Worm (Caenorhabditis elegans): ENCODE measurements around the gene C44F1.1.

Gene C44F1.1

ce11 chrIII:3800240-3800933 lies 35.0 kb upstream of the C44F1.1 start, which contains the start of gene mtm-3:
TSS of gene mtm-3 (minus strand) at chrIII:3800467.
- TF ChIP-seq nhr-76 (tag; optimal IDR thresholded peaks at IDR 0.05): no peak

ce11 chrIII:3799213-3799612 lies 33.9 kb upstream of the C44F1.1 start:
- peak; percentile 2 for TF ChIP-seq unc-120 (tag; optimal IDR thresholded peaks at IDR 0.05; ENCODE audit: poor library complexity, severe bottlenecking)
- TF ChIP-seq ham-2 (GFP tag; optimal IDR thresholded peaks at IDR 0.05): no peak

- TF ChIP-seq blmp-1 (tag; optimal IDR thresholded peaks at IDR 0.05) (no peak), ztf-11 (tag; optimal IDR thresholded peaks at IDR 0.05) (no peak), sem-2 (GFP tag; optimal IDR thresholded peaks at IDR 0.05) (no peak), ces-1 (GFP tag; optimal IDR thresholded peaks at IDR 0.05) (no peak), snpc-4 (tag; optimal IDR thresholded peaks at IDR 0.05) (no peak), nhr-2 (tag; optimal IDR thresholded peaks at IDR 0.05) (no peak), unc-62 (GFP tag; optimal IDR thresholded peaks at IDR 0.05) (no peak), M03D4.4 (tag; optimal IDR thresholded peaks at IDR 0.05) (no peak), mls-2 (tag; optimal IDR thresholded peaks at IDR 0.05) (no peak), bed-3 (GFP tag; optimal IDR thresholded peaks at IDR 0.05) (no peak), nhr-28 (tag; optimal IDR thresholded peaks at IDR 0.05) (no peak), flh-1 (GFP tag; optimal IDR thresholded peaks at IDR 0.05) (no peak), lin-13 (tag; optimal IDR thresholded peaks at IDR 0.05) (no peak), nhr-76 (tag; optimal IDR thresholded peaks at IDR 0.05) (no peak), ceh-83 (GFP tag; optimal IDR thresholded peaks at IDR 0.05) (no peak)
Measured at ce11 chrIII:3798416-3798815, 33.1 kb upstream of the C44F1.1 start.

- TF ChIP-seq elt-1 (tag; optimal IDR thresholded peaks at IDR 0.05; ENCODE audit: borderline replicate concordance, insufficient read depth) (peak; percentile 90), ztf-11 (tag; optimal IDR thresholded peaks at IDR 0.05) (no peak), lin-13 (tag; optimal IDR thresholded peaks at IDR 0.05) (no peak), M03D4.4 (tag; optimal IDR thresholded peaks at IDR 0.05) (no peak), unc-39 (tag; optimal IDR thresholded peaks at IDR 0.05) (no peak), nhr-28 (tag; optimal IDR thresholded peaks at IDR 0.05) (no peak)
Measured at ce11 chrIII:3797180-3798026, 32.0 kb upstream of the C44F1.1 start.

ce11 chrIII:3795933-3796332 lies 30.6 kb upstream of the C44F1.1 start:
- TF ChIP-seq drap-1 (GFP tag; optimal IDR thresholded peaks at IDR 0.05) (no peak), nhr-237 (tag; optimal IDR thresholded peaks at IDR 0.05) (no peak), hlh-1 (tag; optimal IDR thresholded peaks at IDR 0.05) (no peak), mab-5 (tag; optimal IDR thresholded peaks at IDR 0.05) (no peak), nhr-76 (tag; optimal IDR thresholded peaks at IDR 0.05) (no peak)

ce11 chrIII:3790855-3791254 lies 25.5 kb upstream of the C44F1.1 start:
- no peak for TF ChIP-seq sem-2 (GFP tag; optimal IDR thresholded peaks at IDR 0.05)
- TF ChIP-seq ceh-83 (GFP tag; optimal IDR thresholded peaks at IDR 0.05): no peak
- TF ChIP-seq mab-5 (tag; optimal IDR thresholded peaks at IDR 0.05): no peak
- no peak for TF ChIP-seq ztf-11 (tag; optimal IDR thresholded peaks at IDR 0.05)
- TF ChIP-seq hlh-1 (tag; optimal IDR thresholded peaks at IDR 0.05): no peak
- TF ChIP-seq drap-1 (GFP tag; optimal IDR thresholded peaks at IDR 0.05): no peak

- no peak for TF ChIP-seq snpc-4 (tag; optimal IDR thresholded peaks at IDR 0.05)
- peak; percentile 65 for TF ChIP-seq ceh-43 (GFP tag; optimal IDR thresholded peaks at IDR 0.05)
- TF ChIP-seq bed-3 (GFP tag; optimal IDR thresholded peaks at IDR 0.05): no peak
- TF ChIP-seq nhr-28 (tag; optimal IDR thresholded peaks at IDR 0.05): no peak
- TF ChIP-seq ceh-83 (GFP tag; optimal IDR thresholded peaks at IDR 0.05): peak; percentile 20
- TF ChIP-seq unc-62 (GFP tag; optimal IDR thresholded peaks at IDR 0.05): no peak
- TF ChIP-seq lin-13 (tag; optimal IDR thresholded peaks at IDR 0.05): no peak
- TF ChIP-seq ces-1 (GFP tag; optimal IDR thresholded peaks at IDR 0.05): peak; percentile 99
- peak; percentile 11 for TF ChIP-seq unc-39 (tag; optimal IDR thresholded peaks at IDR 0.05)
- no peak for TF ChIP-seq M03D4.4 (tag; optimal IDR thresholded peaks at IDR 0.05)
- TF ChIP-seq sptf-1 (tag; optimal IDR thresholded peaks at IDR 0.05): no peak
- no peak for TF ChIP-seq lin-32 (GFP tag; optimal IDR thresholded peaks at IDR 0.05)
- no peak for TF ChIP-seq sem-2 (GFP tag; optimal IDR thresholded peaks at IDR 0.05)
- TF ChIP-seq cnd-1 (tag; optimal IDR thresholded peaks at IDR 0.05): no peak
- no peak for TF ChIP-seq nhr-12 (tag; optimal IDR thresholded peaks at IDR 0.05)
- TF ChIP-seq ceh-39 (tag; optimal IDR thresholded peaks at IDR 0.05): no peak
- TF ChIP-seq elt-3 (tag; optimal IDR thresholded peaks at IDR 0.05): peak; percentile 25
- TF ChIP-seq tbx-8 (GFP tag; optimal IDR thresholded peaks at IDR 0.05): no peak
- TF ChIP-seq unc-120 (tag; optimal IDR thresholded peaks at IDR 0.05; ENCODE audit: poor library complexity, severe bottlenecking): no peak
- no peak for TF ChIP-seq pha-4 (tag; optimal IDR thresholded peaks at IDR 0.05)
- no peak for TF ChIP-seq mep-1 (tag; optimal IDR thresholded peaks at IDR 0.05)
- peak; percentile 24 for TF ChIP-seq mls-2 (tag; optimal IDR thresholded peaks at IDR 0.05)
Measured at ce11 chrIII:3789688-3790371, 24.5 kb upstream of the C44F1.1 start.

All from whole organism, mixed stage, embryonic.